Fruit fly (Drosophila melanogaster) whole organism, embryonic: Measurements from ENCODE around the gene Fdx1.

ENCODE experiments used
- Abd-B ChIP-seq: fragments of 200-800 bp; sonication (Bioruptor generic); optimal IDR thresholded peaks from 2 replicates; lab custom pipeline; 2018; ENCODE audit warnings: missing biosample characterization, mild to moderate bottlenecking, missing genetic modification characterization, moderate library complexity
- Aef1 ChIP-seq: fragments of 200-800 bp; sonication (Bioruptor generic); IDR thresholded peaks from 3 replicates; pipeline ENCODE4 v1.3.6; 2022; ENCODE audit warnings: missing biosample characterization, missing genetic modification characterization
- CG10209 ChIP-seq: fragments of 200-800 bp; sonication (Bioruptor generic); optimal IDR thresholded peaks from 3 replicates; lab custom pipeline; 2017; ENCODE audit warnings: missing biosample characterization, mild to moderate bottlenecking, missing genetic modification characterization, missing genetic modification reagents
- CG11093 ChIP-seq: fragments of 200-800 bp; sonication (Bioruptor generic); IDR thresholded peaks from 3 replicates; pipeline ENCODE4 v1.3.6; 2022; ENCODE audit warnings: missing biosample characterization, missing genetic modification characterization
- CG11560 ChIP-seq: fragments of 200-800 bp; sonication (Bioruptor generic); IDR thresholded peaks from 3 replicates; pipeline ENCODE4 v1.3.6; 2022; ENCODE audit warnings: missing biosample characterization, missing genetic modification characterization
- CG12104 ChIP-seq: fragments of 200-800 bp; sonication (Bioruptor generic); optimal IDR thresholded peaks from 3 replicates; lab custom pipeline; 2016; ENCODE audit warnings: missing biosample characterization, missing genetic modification characterization
- CG13287 ChIP-seq: fragments of 200-800 bp; sonication (Bioruptor generic); IDR thresholded peaks from 2 replicates; pipeline ENCODE4 v1.3.6; 2022; ENCODE audit warnings: missing biosample characterization, missing genetic modification characterization; ENCODE audit not compliant: partially characterized antibody
- CG13894 ChIP-seq: fragments of 200-800 bp; sonication (Bioruptor generic); optimal IDR thresholded peaks from 3 replicates; lab custom pipeline; 2018; ENCODE audit warnings: missing biosample characterization, mild to moderate bottlenecking, missing genetic modification characterization, moderate library complexity
- CG14710 ChIP-seq: fragments of 200-800 bp; sonication (Bioruptor generic); optimal IDR thresholded peaks from 3 replicates; lab custom pipeline; 2019; ENCODE audit warnings: missing biosample characterization, mild to moderate bottlenecking, missing genetic modification characterization, moderate library complexity
- CG14860 ChIP-seq: fragments of 200-800 bp; sonication (Bioruptor generic); IDR thresholded peaks from 3 replicates; pipeline ENCODE4 v1.3.6; 2022; ENCODE audit warnings: missing biosample characterization, missing genetic modification characterization; ENCODE audit not compliant: partially characterized antibody
- CG1529 ChIP-seq: fragments of 200-800 bp; sonication (Bioruptor generic); optimal IDR thresholded peaks from 3 replicates; lab custom pipeline; 2018; ENCODE audit warnings: missing biosample characterization, missing genetic modification characterization
- CG1602 ChIP-seq: fragments of 200-800 bp; sonication (Bioruptor generic); optimal IDR thresholded peaks from 3 replicates; lab custom pipeline; 2016; ENCODE audit warnings: missing biosample characterization, missing genetic modification characterization
- CG17802 ChIP-seq: fragments of 200-800 bp; sonication (Bioruptor generic); optimal IDR thresholded peaks from 2 replicates; lab custom pipeline; 2018; ENCODE audit warnings: missing biosample characterization, mild to moderate bottlenecking, missing genetic modification characterization, moderate library complexity
- CG2712 ChIP-seq: fragments of 200-800 bp; optimal IDR thresholded peaks from 3 replicates; lab custom pipeline; 2019; ENCODE audit warnings: missing biosample characterization, mild to moderate bottlenecking, missing genetic modification characterization, moderate library complexity
- CG30431 ChIP-seq: fragments of 200-800 bp; sonication (Bioruptor generic); optimal IDR thresholded peaks from 2 replicates; lab custom pipeline; 2017; ENCODE audit warnings: missing biosample characterization, missing genetic modification characterization
- CG33213 ChIP-seq: fragments of 200-800 bp; sonication (Bioruptor generic); optimal IDR thresholded peaks from 3 replicates; lab custom pipeline; 2016; ENCODE audit warnings: missing biosample characterization, missing genetic modification characterization
- CG34376 ChIP-seq: fragments of 200-800 bp; sonication (Bioruptor generic); optimal IDR thresholded peaks from 2 replicates; lab custom pipeline; 2018; ENCODE audit warnings: missing biosample characterization, mild to moderate bottlenecking, missing genetic modification characterization
- CG7963 ChIP-seq: fragments of 200-800 bp; sonication (Bioruptor generic); IDR thresholded peaks from 3 replicates; pipeline ENCODE4 v1.3.6; 2022; ENCODE audit warnings: missing biosample characterization, missing genetic modification characterization; ENCODE audit not compliant: partially characterized antibody
- CG8765 ChIP-seq: fragments of 200-800 bp; sonication (Bioruptor generic); IDR thresholded peaks from 2 replicates; pipeline ENCODE4 v1.3.6; 2022; ENCODE audit warnings: missing biosample characterization, missing genetic modification characterization
- CG9437 ChIP-seq: fragments of 200-800 bp; sonication (Bioruptor generic); optimal IDR thresholded peaks from 2 replicates; lab custom pipeline; 2018; ENCODE audit warnings: missing biosample characterization, mild to moderate bottlenecking, missing genetic modification characterization
- CG9797 ChIP-seq: fragments of 200-800 bp; sonication (Bioruptor generic); optimal IDR thresholded peaks from 3 replicates; lab custom pipeline; 2018; ENCODE audit warnings: missing biosample characterization, mild to moderate bottlenecking, missing genetic modification characterization
- Dp ChIP-seq: fragments of 200-800 bp; sonication (Bioruptor generic); optimal IDR thresholded peaks from 2 replicates; lab custom pipeline; 2018; ENCODE audit warnings: missing biosample characterization, mild to moderate bottlenecking, missing genetic modification characterization, moderate library complexity
- Drgx ChIP-seq: fragments of 200-800 bp; sonication (Bioruptor generic); IDR thresholded peaks from 2 replicates; pipeline ENCODE4 v1.3.6; 2022; ENCODE audit warnings: missing biosample characterization, missing genetic modification characterization
- E2f1 ChIP-seq: fragments of 200-800 bp; sonication (Bioruptor generic); IDR thresholded peaks from 2 replicates; pipeline ENCODE4 v1.3.6; 2022; ENCODE audit warnings: missing biosample characterization, missing genetic modification characterization
- E2f2 ChIP-seq: fragments of 200-800 bp; sonication (Bioruptor generic); IDR thresholded peaks from 2 replicates; pipeline ENCODE4 v1.3.6; 2022; ENCODE audit warnings: missing biosample characterization, missing genetic modification characterization
- Pdp1 ChIP-seq, 2 experiments: fragments of 200-800 bp; sonication (Bioruptor generic); optimal IDR thresholded peaks; 3 replicates each; lab custom pipeline; 2016; ENCODE audit warnings: missing biosample characterization in 2 of 2, missing genetic modification characterization in 2 of 2, mild to moderate bottlenecking in 1 of 2, moderate library complexity in 1 of 2
- Rx ChIP-seq: fragments of 200-800 bp; sonication (Bioruptor generic); IDR thresholded peaks from 2 replicates; pipeline ENCODE4 v1.3.6; 2022; ENCODE audit warnings: missing biosample characterization, missing genetic modification characterization
- Sry-β ChIP-seq: fragments of 200-800 bp; sonication (Bioruptor generic); optimal IDR thresholded peaks from 2 replicates; lab custom pipeline; 2018; ENCODE audit warnings: missing biosample characterization, mild to moderate bottlenecking, missing genetic modification characterization, moderate library complexity
- Stat92E ChIP-seq, 3 experiments: fragments of >200 bp in 2 of 3; fragments of 200-800 bp in 1 of 3; sonication (Bioruptor generic) in 1 of 3; optimal IDR thresholded peaks; 2 replicates each; lab custom pipeline; 2017 to 2019; ENCODE audit warnings: missing biosample characterization in 3 of 3, missing genetic modification characterization in 3 of 3, mild to moderate bottlenecking in 1 of 3, moderate library complexity in 1 of 3
- Trl ChIP-seq, 3 experiments: fragments of >200 bp in 2 of 3; fragments of 200-800 bp in 1 of 3; sonication (Bioruptor generic) in 1 of 3; optimal IDR thresholded peaks; 2 replicates in 1 of 3; 3 replicates in 2 of 3; lab custom pipeline; 2016 to 2017; ENCODE audit warnings: missing biosample characterization in 1 of 3, missing genetic modification characterization in 1 of 3
- Xrp1 ChIP-seq: fragments of 200-800 bp; sonication (Bioruptor generic); IDR thresholded peaks from 2 replicates; pipeline ENCODE4 v1.3.6; 2022; ENCODE audit warnings: missing biosample characterization, missing genetic modification characterization
- amos ChIP-seq: fragments of 200-800 bp; sonication (Bioruptor generic); IDR thresholded peaks from 2 replicates; pipeline ENCODE4 v1.3.6; 2022; ENCODE audit warnings: missing biosample characterization, missing genetic modification characterization; ENCODE audit not compliant: partially characterized antibody
- bab2 ChIP-seq: fragments of 200-800 bp; sonication (Bioruptor generic); optimal IDR thresholded peaks from 2 replicates; lab custom pipeline; 2016; ENCODE audit warnings: missing biosample characterization, missing genetic modification characterization
- chn ChIP-seq: fragments of 200-800 bp; sonication (Bioruptor generic); optimal IDR thresholded peaks from 2 replicates; lab custom pipeline; 2016; ENCODE audit warnings: missing biosample characterization, missing genetic modification characterization
- crp ChIP-seq, 2 experiments: fragments of 200-800 bp; sonication (Bioruptor generic); optimal IDR thresholded peaks; 2 replicates in 1 of 2; 3 replicates in 1 of 2; lab custom pipeline; 2017; ENCODE audit warnings: missing biosample characterization in 2 of 2, missing genetic modification characterization in 2 of 2, mild to moderate bottlenecking in 1 of 2, moderate library complexity in 1 of 2
- dan ChIP-seq: fragments of 200-800 bp; sonication (Bioruptor generic); IDR thresholded peaks from 2 replicates; pipeline ENCODE4 v1.3.6; 2022; ENCODE audit warnings: missing biosample characterization, missing genetic modification characterization
- dpn ChIP-seq, 2 experiments: fragments of 200-800 bp; sonication (Bioruptor generic); optimal IDR thresholded peaks; 3 replicates each; lab custom pipeline; 2016; ENCODE audit warnings: missing biosample characterization in 2 of 2, missing genetic modification characterization in 2 of 2
- eve ChIP-seq, 2 experiments: fragments of >200 bp; optimal IDR thresholded peaks; 2 replicates each; lab custom pipeline; 2017; ENCODE audit warnings: missing biosample characterization in 2 of 2, missing genetic modification characterization in 2 of 2
- grn ChIP-seq: fragments of 200-800 bp; sonication (Bioruptor generic); optimal IDR thresholded peaks from 3 replicates; lab custom pipeline; 2017; ENCODE audit warnings: missing biosample characterization, missing genetic modification characterization
- ham ChIP-seq: fragments of 200-800 bp; sonication (Bioruptor generic); IDR thresholded peaks from 2 replicates; pipeline ENCODE4 v1.3.6; 2022; ENCODE audit warnings: missing biosample characterization, missing genetic modification characterization
- jigr1 ChIP-seq: fragments of 200-800 bp; sonication (Bioruptor generic); IDR thresholded peaks from 3 replicates; pipeline ENCODE4 v1.3.6; 2022; ENCODE audit warnings: missing biosample characterization, missing genetic modification characterization
- knrl ChIP-seq: fragments of 200-800 bp; sonication (Bioruptor generic); IDR thresholded peaks from 3 replicates; pipeline ENCODE4 v1.3.6; 2022; ENCODE audit warnings: missing biosample characterization, missing genetic modification characterization; ENCODE audit not compliant: partially characterized antibody
- lbe ChIP-seq: fragments of 200-800 bp; sonication (Bioruptor generic); optimal IDR thresholded peaks from 2 replicates; lab custom pipeline; 2016; ENCODE audit warnings: missing biosample characterization, mild to moderate bottlenecking, missing genetic modification characterization
- lilli ChIP-seq: fragments of 200-800 bp; sonication (Bioruptor generic); optimal IDR thresholded peaks from 3 replicates; lab custom pipeline; 2016; ENCODE audit warnings: missing biosample characterization, missing genetic modification characterization
- nau ChIP-seq: fragments of 200-800 bp; sonication (Bioruptor generic); optimal IDR thresholded peaks from 3 replicates; lab custom pipeline; 2017; ENCODE audit warnings: missing biosample characterization, mild to moderate bottlenecking, missing genetic modification characterization, missing genetic modification reagents
- onecut ChIP-seq: fragments of 200-800 bp; sonication (Bioruptor generic); IDR thresholded peaks from 2 replicates; pipeline ENCODE4 v1.3.6; 2022; ENCODE audit warnings: missing biosample characterization, missing genetic modification characterization
- pita ChIP-seq: fragments of 200-800 bp; sonication (Bioruptor generic); optimal IDR thresholded peaks from 2 replicates; lab custom pipeline; 2017; ENCODE audit warnings: missing biosample characterization, mild to moderate bottlenecking, missing genetic modification characterization
- sd ChIP-seq: fragments of 200-800 bp; sonication (Bioruptor generic); optimal IDR thresholded peaks from 3 replicates; lab custom pipeline; 2018; ENCODE audit warnings: missing biosample characterization, mild to moderate bottlenecking, missing genetic modification characterization, moderate library complexity
- slp2 ChIP-seq: fragments of 200-800 bp; sonication (Bioruptor generic); optimal IDR thresholded peaks from 2 replicates; lab custom pipeline; 2016; ENCODE audit warnings: missing biosample characterization, missing genetic modification characterization
- vfl ChIP-seq: fragments of 200-800 bp; sonication (Bioruptor generic); optimal IDR thresholded peaks from 2 replicates; lab custom pipeline; 2016; ENCODE audit warnings: missing biosample characterization, missing genetic modification characterization
- z ChIP-seq: fragments of 200-800 bp; sonication (Bioruptor generic); IDR thresholded peaks from 3 replicates; pipeline ENCODE4 v1.3.6; 2022; ENCODE audit warnings: missing biosample characterization, missing genetic modification characterization

The Fdx1 gene

dm6 chr3L:9364131-9364530, 6.9 kb downstream of the Fdx1 start, which contains the start of gene mRRF1 (continued):
- TF ChIP-seq E2f2 (GFP tag; lab: Robert Waterston, UW) (peak; percentile 81), Pdp1 (GFP tag; optimal IDR thresholded peaks at IDR 0.05; lab: Kevin White, UChicago) (peak in 1 of 2 experiments; percentile 66), CG2712 (no peak), CG9797 (GFP tag; lab: Kevin White, UChicago) (no peak), CG34376 (no peak), Drgx (no peak), CG13287 (peak; percentile 36; the same call in 1 of the 2 replicates), Dp (GFP tag; lab: Kevin White, UChicago) (peak; percentile 70), crp (GFP tag; optimal IDR thresholded peaks at IDR 0.05; lab: Kevin White, UChicago) (peak in 1 of 2 experiments; percentile 80), CG1529 (no peak), Trl (optimal IDR thresholded peaks at IDR 0.05; lab: Kevin White, UChicago) (no peak), Trl (GFP tag; optimal IDR thresholded peaks at IDR 0.05; lab: Kevin White, UChicago) (no peak), CG10209 (GFP tag; lab: Kevin White, UChicago) (no peak), CG11093 (no peak), CG17802 (tag; lab: Kevin White, UChicago) (no peak), chn (no peak), CG7963 (GFP tag; lab: Robert Waterston, UW) (no peak), dan (GFP tag; lab: Robert Waterston, UW) (no peak), lilli (GFP tag; lab: Kevin White, UChicago) (no peak), eve (GFP tag; optimal IDR thresholded peaks at IDR 0.05; lab: Kevin White, UChicago) (no peak), knrl (no peak), Stat92E (GFP tag; optimal IDR thresholded peaks at IDR 0.05; lab: Kevin White, UChicago) (no peak), CG9437 (GFP tag; lab: Kevin White, UChicago) (peak; percentile 99), bab2 (GFP tag; lab: Kevin White, UChicago) (no peak), CG33213 (no peak), CG1602 (GFP tag; lab: Kevin White, UChicago) (no peak), onecut (GFP tag; lab: Robert Waterston, UW) (no peak), nau (GFP tag; lab: Kevin White, UChicago) (no peak), Xrp1 (no peak), amos (no peak), jigr1 (no peak), CG14860 (no peak), CG12104 (GFP tag; lab: Kevin White, UChicago) (no peak), grn (no peak), pita (GFP tag; lab: Kevin White, UChicago) (no peak), Aef1 (GFP tag; lab: Robert Waterston, UW) (no peak), E2f1 (GFP tag; lab: Robert Waterston, UW) (no peak), ham (GFP tag; lab: Robert Waterston, UW) (no peak), CG8765 (no peak), CG30431 (GFP tag; lab: Kevin White, UChicago) (no peak), CG14710 (no peak), CG13894 (tag; lab: Kevin White, UChicago) (no peak), Abd-B (GFP tag; lab: Kevin White, UChicago) (no peak), Rx (GFP tag; lab: Robert Waterston, UW) (no peak), vfl (GFP tag; lab: Kevin White, UChicago) (no peak), Sry-β (GFP tag; lab: Kevin White, UChicago) (no peak), sd (tag; lab: Kevin White, UChicago) (no peak), dpn (GFP tag; optimal IDR thresholded peaks at IDR 0.05; lab: Kevin White, UChicago) (no peak), slp2 (GFP tag; lab: Kevin White, UChicago) (no peak), z (GFP tag; lab: Robert Waterston, UW) (no peak), lbe (GFP tag; lab: Kevin White, UChicago) (no peak), CG11560 (tag; lab: Robert Waterston, UW) (no peak)
